Worm (Caenorhabditis elegans) whole organism, L1 larva: ENCODE measurements around the gene Y47A7.2.

Experiments
- F16B12.6 ChIP-seq: fragments of 150-350 bp; optimal IDR thresholded peaks from 2 replicates; lab custom pipeline; 2014; ENCODE audit warnings: missing biosample characterization, missing genetic modification characterization
- Y116A8C.19 ChIP-seq: sonication (generic microtip); optimal IDR thresholded peaks from 2 replicates; lab custom pipeline; 2016; ENCODE audit warnings: missing compliant biosample characterization, missing genetic modification characterization, borderline replicate concordance
- ceh-63 ChIP-seq: fragments of 200-800 bp; sonication (Bioruptor generic); optimal IDR thresholded peaks from 2 replicates; lab custom pipeline; 2018; ENCODE audit warnings: mild to moderate bottlenecking, missing genetic modification characterization, missing compliant biosample characterization
- ceh-82 ChIP-seq, 3 experiments: fragments of 150-350 bp in 1 of 3; sonication (generic microtip) in 2 of 3; optimal IDR thresholded peaks; 2 replicates each; lab custom pipeline; 2014 to 2017; ENCODE audit warnings: missing biosample characterization in 3 of 3, missing genetic modification characterization in 3 of 3
- ceh-88 ChIP-seq: fragments of 200-800 bp; sonication (Bioruptor generic); IDR thresholded peaks from 2 replicates; pipeline ENCODE4 v1.3.6; 2022; ENCODE audit warnings: missing genetic modification characterization, missing compliant biosample characterization
- ces-1 ChIP-seq: fragments of 150-350 bp; optimal IDR thresholded peaks from 2 replicates; lab custom pipeline; 2014; ENCODE audit warnings: missing biosample characterization, missing genetic modification reagents, missing genetic modification characterization
- dsc-1 ChIP-seq: sonication (generic microtip); optimal IDR thresholded peaks from 2 replicates; lab custom pipeline; 2016; ENCODE audit warnings: mild to moderate bottlenecking, missing genetic modification characterization, missing compliant biosample characterization
- efl-1 ChIP-seq, 4 experiments: fragments of 150-350 bp; optimal IDR thresholded peaks in 3 of 4; peaks in 1 of 4; 1 replicate in 1 of 4; 2 replicates in 3 of 4; lab custom pipeline; 2014; ENCODE audit warnings: missing biosample characterization in 2 of 4, missing genetic modification characterization in 2 of 4, missing genetic modification reagents in 2 of 4
- efl-3 ChIP-seq: fragments of 200-800 bp; sonication (Bioruptor generic); optimal IDR thresholded peaks from 2 replicates; lab custom pipeline; 2018; ENCODE audit warnings: mild to moderate bottlenecking, missing genetic modification characterization, missing compliant biosample characterization
- egl-13 ChIP-seq: sonication (generic microtip); optimal IDR thresholded peaks from 2 replicates; lab custom pipeline; 2016; ENCODE audit warnings: missing genotype, missing genetic modification reagents, missing genetic modification characterization, missing compliant biosample characterization
- elt-2 ChIP-seq: sonication (generic microtip); optimal IDR thresholded peaks from 2 replicates; lab custom pipeline; 2016; ENCODE audit warnings: missing genetic modification characterization, mild to moderate bottlenecking, inconsistent platforms, missing compliant biosample characterization, missing genetic modification reagents
- grh-1 ChIP-seq: fragments of 200-800 bp; sonication (Bioruptor generic); IDR thresholded peaks from 2 replicates; pipeline ENCODE4 v1.3.6; 2022; ENCODE audit warnings: missing genetic modification reagents, missing genetic modification characterization, missing compliant biosample characterization
- hlh-17 ChIP-seq: fragments of 200-800 bp; sonication (Bioruptor generic); optimal IDR thresholded peaks from 2 replicates; lab custom pipeline; 2018; ENCODE audit warnings: missing genetic modification characterization, mild to moderate bottlenecking, missing compliant biosample characterization, moderate library complexity, borderline replicate concordance
- hlh-4 ChIP-seq: sonication (generic microtip); optimal IDR thresholded peaks from 2 replicates; lab custom pipeline; 2016; ENCODE audit warnings: mild to moderate bottlenecking, missing genetic modification characterization, missing compliant biosample characterization
- irx-1 ChIP-seq: sonication (generic microtip); optimal IDR thresholded peaks from 2 replicates; lab custom pipeline; 2016; ENCODE audit warnings: missing genetic modification characterization, missing compliant biosample characterization
- isw-1 ChIP-seq: fragments of 200-800 bp; sonication (Bioruptor generic); IDR thresholded peaks from 2 replicates; pipeline ENCODE4 v1.3.6; 2022; ENCODE audit warnings: missing genetic modification characterization, missing compliant biosample characterization
- jun-1 ChIP-seq: fragments of 150-350 bp; optimal IDR thresholded peaks from 2 replicates; lab custom pipeline; 2014; ENCODE audit warnings: missing biosample characterization, missing genetic modification reagents, missing genetic modification characterization
- lin-13 ChIP-seq: fragments of 150-350 bp; optimal IDR thresholded peaks from 2 replicates; lab custom pipeline; 2014; ENCODE audit warnings: missing biosample characterization, missing genetic modification reagents, missing genetic modification characterization
- lin-15B ChIP-seq: fragments of 150-350 bp; sonication (generic microtip); optimal IDR thresholded peaks from 3 replicates; lab custom pipeline; 2014; ENCODE audit warnings: missing biosample characterization, missing genetic modification characterization
- lin-35 ChIP-seq, 2 experiments: fragments of 150-350 bp; optimal IDR thresholded peaks; 2 replicates each; lab custom pipeline; 2014; ENCODE audit warnings: missing biosample characterization in 2 of 2, missing genetic modification characterization in 2 of 2, missing genetic modification reagents in 2 of 2
- lin-39 ChIP-seq: fragments of 150-350 bp; optimal IDR thresholded peaks from 2 replicates; lab custom pipeline; 2014; ENCODE audit warnings: missing biosample characterization, missing genetic modification reagents, missing genetic modification characterization
- lir-3 ChIP-seq: sonication (generic microtip); optimal IDR thresholded peaks from 2 replicates; lab custom pipeline; 2016; ENCODE audit warnings: mild to moderate bottlenecking, missing genetic modification characterization, moderate library complexity, missing compliant biosample characterization; ENCODE audit not compliant: poor library complexity
- lsy-2 ChIP-seq, 2 experiments: fragments of 150-350 bp; optimal IDR thresholded peaks; 2 replicates each; lab custom pipeline; 2014; ENCODE audit warnings: missing biosample characterization in 2 of 2, missing genetic modification characterization in 2 of 2
- mab-9 ChIP-seq: fragments of 200-800 bp; sonication (Bioruptor generic); IDR thresholded peaks from 2 replicates; pipeline ENCODE4 v1.3.6; 2022; ENCODE audit warnings: missing genetic modification reagents, missing genetic modification characterization, missing compliant biosample characterization
- mdl-1 ChIP-seq, 2 experiments: fragments of 150-350 bp; optimal IDR thresholded peaks; 2 replicates each; lab custom pipeline; 2014 to 2017; ENCODE audit warnings: missing biosample characterization in 2 of 2, missing genetic modification characterization in 2 of 2, inconsistent platforms in 1 of 2
- nhr-11 ChIP-seq: fragments of 150-350 bp; optimal IDR thresholded peaks from 2 replicates; lab custom pipeline; 2014; ENCODE audit warnings: missing biosample characterization, missing genetic modification characterization
- nhr-12 ChIP-seq: sonication (generic microtip); optimal IDR thresholded peaks from 2 replicates; lab custom pipeline; 2017; ENCODE audit warnings: missing biosample characterization, missing genetic modification characterization
- nhr-19 ChIP-seq: fragments of 200-800 bp; sonication (Bioruptor generic); conservative IDR thresholded peaks from 2 replicates; pipeline ENCODE4 v1.3.6; 2022; ENCODE audit warnings: missing genetic modification characterization, missing compliant biosample characterization
- nhr-237 ChIP-seq: fragments of 150-350 bp; optimal IDR thresholded peaks from 2 replicates; lab custom pipeline; 2014; ENCODE audit warnings: missing biosample characterization, missing genetic modification characterization
- nhr-28 ChIP-seq: fragments of 150-350 bp; optimal IDR thresholded peaks from 2 replicates; lab custom pipeline; 2014; ENCODE audit warnings: missing biosample characterization, missing genetic modification characterization
- nhr-77 ChIP-seq: fragments of 150-350 bp; optimal IDR thresholded peaks from 2 replicates; lab custom pipeline; 2014; ENCODE audit warnings: missing biosample characterization, missing genetic modification characterization
- nhr-85 ChIP-seq: sonication (generic microtip); peaks from one replicate; lab custom pipeline; 2016; ENCODE audit warnings: missing genetic modification characterization, inconsistent platforms, missing compliant biosample characterization
- nhr-90 ChIP-seq: sonication (generic microtip); optimal IDR thresholded peaks from 2 replicates; lab custom pipeline; 2016; ENCODE audit warnings: mild to moderate bottlenecking, missing genetic modification characterization, missing compliant biosample characterization; ENCODE audit not compliant: poor library complexity
- pax-3 ChIP-seq: fragments of 200-800 bp; sonication (Bioruptor generic); optimal IDR thresholded peaks from 2 replicates; lab custom pipeline; 2018; ENCODE audit warnings: mild to moderate bottlenecking, missing genetic modification characterization, moderate library complexity, missing compliant biosample characterization
- pqm-1 ChIP-seq: sonication (generic microtip); optimal IDR thresholded peaks from 3 replicates; lab custom pipeline; 2017; ENCODE audit warnings: missing biosample characterization, missing genetic modification characterization
- snpc-4 ChIP-seq: fragments of 150-350 bp; optimal IDR thresholded peaks from 2 replicates; lab custom pipeline; 2014; ENCODE audit warnings: missing biosample characterization, missing genetic modification characterization
- sox-4 ChIP-seq: sonication (generic microtip); optimal IDR thresholded peaks from 2 replicates; lab custom pipeline; 2016; ENCODE audit warnings: missing genetic modification characterization, missing compliant biosample characterization
- sup-37 ChIP-seq: fragments of 200-800 bp; sonication (Bioruptor generic); optimal IDR thresholded peaks from 2 replicates; lab custom pipeline; 2018; ENCODE audit warnings: mild to moderate bottlenecking, missing genetic modification characterization, missing compliant biosample characterization
- swsn-7 ChIP-seq: sonication (generic microtip); optimal IDR thresholded peaks from 2 replicates; lab custom pipeline; 2016; ENCODE audit warnings: missing genetic modification characterization, missing compliant biosample characterization
- tbx-2 ChIP-seq: sonication (generic microtip); optimal IDR thresholded peaks from 2 replicates; lab custom pipeline; 2016; ENCODE audit warnings: missing genetic modification characterization, missing compliant biosample characterization
- tlp-1 ChIP-seq: fragments of 150-350 bp; optimal IDR thresholded peaks from 2 replicates; lab custom pipeline; 2014; ENCODE audit warnings: missing biosample characterization, missing genetic modification characterization
- unc-130 ChIP-seq: fragments of 150-350 bp; optimal IDR thresholded peaks from 2 replicates; lab custom pipeline; 2017; ENCODE audit warnings: missing biosample characterization, missing genetic modification characterization, inconsistent platforms
- unc-30 ChIP-seq: sonication (generic microtip); optimal IDR thresholded peaks from 2 replicates; lab custom pipeline; 2017; ENCODE audit warnings: missing biosample characterization, missing genetic modification characterization
- unc-62 ChIP-seq: fragments of 150-350 bp; optimal IDR thresholded peaks from 2 replicates; lab custom pipeline; 2014; ENCODE audit warnings: missing biosample characterization, missing genetic modification reagents, missing genetic modification characterization
- unc-98 ChIP-seq: fragments of 200-800 bp; sonication (Bioruptor generic); IDR thresholded peaks from 2 replicates; pipeline ENCODE4 v1.3.6; 2022; ENCODE audit warnings: missing genetic modification characterization, missing compliant biosample characterization
- vab-15 ChIP-seq: sonication (generic microtip); optimal IDR thresholded peaks from 2 replicates; lab custom pipeline; 2017; ENCODE audit warnings: missing genotype, mild to moderate bottlenecking, missing genetic modification characterization, missing compliant biosample characterization
- xbp-1 ChIP-seq: sonication (generic microtip); optimal IDR thresholded peaks from 2 replicates; lab custom pipeline; 2016; ENCODE audit warnings: missing genetic modification characterization, missing compliant biosample characterization
- zag-1 ChIP-seq: fragments of 150-350 bp; optimal IDR thresholded peaks from 2 replicates; lab custom pipeline; 2014; ENCODE audit warnings: missing biosample characterization, missing genetic modification characterization
- zip-4 ChIP-seq: fragments of 200-800 bp; sonication (Bioruptor generic); optimal IDR thresholded peaks from 2 replicates; lab custom pipeline; 2018; ENCODE audit warnings: mild to moderate bottlenecking, missing genetic modification characterization, moderate library complexity, missing compliant biosample characterization
- ztf-4 ChIP-seq: fragments of 150-350 bp; optimal IDR thresholded peaks from 2 replicates; lab custom pipeline; 2014; ENCODE audit warnings: missing biosample characterization, missing genetic modification characterization

Gene Y47A7.2

DNA sequence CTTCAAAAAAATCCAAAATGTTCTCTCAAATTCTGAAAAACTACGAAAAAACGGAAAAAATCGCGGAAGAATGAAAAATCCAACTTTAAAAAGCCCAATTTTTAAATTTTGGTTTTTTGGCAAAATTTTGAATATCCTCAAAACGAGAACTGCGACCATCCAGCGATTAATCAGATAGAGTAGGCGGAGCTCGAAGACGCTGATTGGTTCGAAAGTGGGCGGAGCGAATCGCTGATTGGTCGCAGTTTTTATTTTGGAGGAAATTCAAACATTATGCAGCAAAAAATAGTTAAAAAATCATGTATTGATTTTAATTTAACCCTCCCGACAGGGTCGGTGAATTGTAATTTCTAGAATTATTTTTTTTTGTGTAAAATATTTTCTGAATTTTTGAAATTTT, 15.5 kb upstream of the Y47A7.2 start:
- TF ChIP-seq efl-1 (optimal IDR thresholded peaks at IDR 0.05; lab: Kevin White, UChicago) = no peak
- TF ChIP-seq efl-1 (GFP tag; optimal IDR thresholded peaks at IDR 0.05 in 1 of 2; lab: Kevin White, UChicago) = peak in 1 of 2 experiments; percentile 16
- peak; percentile 27 for TF ChIP-seq nhr-85 (tag; lab: Kevin White, UChicago)
- TF ChIP-seq sox-4 = no peak
- TF ChIP-seq, all 84 proteins: peak for 2

DNA sequence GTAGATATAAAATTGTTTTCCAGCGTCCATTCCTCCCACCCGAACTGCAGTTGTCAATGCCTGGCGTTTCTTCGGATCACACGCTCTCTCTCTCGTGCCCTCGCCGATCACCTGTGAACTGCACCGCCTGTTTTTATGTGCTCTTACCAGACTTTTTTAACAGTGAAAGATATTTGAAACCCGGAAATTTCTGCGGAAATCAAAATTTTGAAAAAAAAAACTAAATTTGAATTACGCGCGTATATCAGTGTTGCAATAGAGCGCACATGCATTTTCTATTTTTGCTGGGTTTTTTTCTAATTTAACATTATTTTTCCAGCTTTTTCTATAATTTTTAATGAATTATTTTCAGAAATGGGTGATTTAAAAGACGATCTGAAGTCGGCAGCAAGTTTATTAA, 6.0 kb upstream of the Y47A7.2 start, which contains the start of gene ttc-37:
Gene ttc-37, plus strand, starts transcription at position 349 of the 400 bp plus-strand sequence.
- TF ChIP-seq nhr-90 (peak; percentile 46), ceh-82 (tag; optimal IDR thresholded peaks at IDR 0.05; lab: Kevin White, UChicago) (peak; percentile 31 to 65 (median 51)), nhr-28 (tag; lab: Kevin White, UChicago) (no peak), hlh-17 (no peak), isw-1 (GFP tag; lab: Robert Waterston, UW) (peak; percentile 13), dsc-1 (peak; percentile 75), ztf-4 (tag; lab: Kevin White, UChicago) (no peak), unc-98 (GFP tag; lab: Robert Waterston, UW) (0 out of 2 replicates have a peak, but pooled peaks have one; percentile 7), mab-9 (no peak), lir-3 (tag; lab: Kevin White, UChicago) (no peak), grh-1 (no peak), pqm-1 (no peak), nhr-11 (tag; lab: Kevin White, UChicago) (peak; percentile 31), ceh-88 (GFP tag; lab: Robert Waterston, UW) (no peak), unc-30 (tag; lab: Kevin White, UChicago) (no peak), tlp-1 (tag; lab: Kevin White, UChicago) (no peak), xbp-1 (tag; lab: Kevin White, UChicago) (peak; percentile 65), zag-1 (tag; lab: Kevin White, UChicago) (no peak), irx-1 (peak; percentile 64), sup-37 (no peak), sox-4 (no peak), efl-1 (optimal IDR thresholded peaks at IDR 0.05; lab: Kevin White, UChicago) (peak; percentile 98 to 99), efl-1 (GFP tag; optimal IDR thresholded peaks at IDR 0.05 in 1 of 2; lab: Kevin White, UChicago) (peak; percentile 98 to 100), nhr-85 (tag; lab: Kevin White, UChicago) (peak; percentile 75), nhr-77 (tag; lab: Kevin White, UChicago) (no peak), nhr-19 (GFP tag; lab: Robert Waterston, UW) (peak; percentile 73), unc-62 (no peak), jun-1 (tag; lab: Kevin White, UChicago) (peak; percentile 19), F16B12.6 (tag; lab: Kevin White, UChicago) (peak; percentile 23), snpc-4 (tag; lab: Kevin White, UChicago) (peak; percentile 39), mdl-1 (tag; optimal IDR thresholded peaks at IDR 0.05; lab: Kevin White, UChicago) (no peak), nhr-237 (tag; lab: Kevin White, UChicago) (no peak), zip-4 (GFP tag; lab: Kevin White, UChicago) (no peak), pax-3 (tag; lab: Kevin White, UChicago) (no peak), elt-2 (tag; lab: Kevin White, UChicago) (no peak), nhr-12 (tag; lab: Kevin White, UChicago) (no peak), hlh-4 (tag; lab: Kevin White, UChicago) (no peak), ces-1 (no peak), lin-35 (GFP tag; optimal IDR thresholded peaks at IDR 0.05; lab: Kevin White, UChicago) (peak; percentile 97 to 99), egl-13 (tag; lab: Kevin White, UChicago) (no peak), lin-15B (peak; percentile 49), lin-13 (peak; percentile 38), vab-15 (tag; lab: Kevin White, UChicago) (no peak), tbx-2 (tag; lab: Kevin White, UChicago) (peak; percentile 61), unc-130 (no peak), efl-3 (GFP tag; lab: Kevin White, UChicago) (no peak), ceh-63 (GFP tag; lab: Kevin White, UChicago) (no peak), lin-39 (peak; percentile 52), Y116A8C.19 (tag; lab: Kevin White, UChicago) (no peak), lsy-2 (tag; optimal IDR thresholded peaks at IDR 0.05; lab: Kevin White, UChicago) (peak; percentile 74 to 77), swsn-7 (tag; lab: Kevin White, UChicago) (peak; percentile 63)
